Worm (Caenorhabditis elegans): ENCODE results near the gene F36A4.4.

DNA sequence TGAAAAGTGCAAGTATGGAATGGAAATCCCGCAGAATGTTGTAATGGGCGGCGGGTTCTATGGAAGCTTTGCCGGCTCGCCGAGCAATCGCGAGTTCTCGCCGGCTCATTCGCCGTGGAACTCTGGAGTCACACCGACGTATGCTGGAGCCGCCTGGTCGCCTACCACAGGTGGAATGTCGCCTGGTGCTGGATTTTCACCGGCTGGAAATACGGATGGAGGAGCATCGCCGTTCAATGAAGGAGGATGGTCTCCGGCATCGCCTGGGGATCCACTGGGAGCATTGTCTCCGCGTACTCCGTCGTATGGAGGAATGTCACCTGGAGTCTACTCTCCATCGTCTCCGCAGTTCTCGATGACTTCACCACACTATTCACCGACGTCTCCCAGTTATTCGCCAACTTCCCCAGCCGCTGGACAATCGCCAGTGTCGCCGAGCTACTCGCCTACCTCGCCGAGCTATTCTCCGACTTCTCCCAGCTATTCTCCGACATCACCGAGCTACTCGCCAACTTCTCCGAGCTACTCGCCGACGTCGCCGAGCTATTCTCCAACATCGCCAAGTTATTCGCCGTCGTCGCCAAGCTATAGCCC lies 12.3 kb upstream of the F36A4.4 start:
- TF ChIP-seq nhr-77 (tag; optimal IDR thresholded peaks at IDR 0.05) (no peak), ztf-4 (tag; optimal IDR thresholded peaks at IDR 0.05) (no peak), Y55F3AM.14 (GFP tag; optimal IDR thresholded peaks at IDR 0.05) (no peak), ceh-82 (tag; optimal IDR thresholded peaks at IDR 0.05) (no peak), zag-1 (tag; optimal IDR thresholded peaks at IDR 0.05) (no peak), fos-1 (tag; optimal IDR thresholded peaks at IDR 0.05) (no peak), mbf-1 (tag; optimal IDR thresholded peaks at IDR 0.05) (no peak), nhr-10 (tag; optimal IDR thresholded peaks at IDR 0.05) (no peak), ama-1 (optimal IDR thresholded peaks at IDR 0.05) (no peak), nhr-12 (tag; optimal IDR thresholded peaks at IDR 0.05) (no peak)
